Worm (Caenorhabditis elegans): Measurements from ENCODE around the gene glc-4.

The glc-4 gene

DNA sequence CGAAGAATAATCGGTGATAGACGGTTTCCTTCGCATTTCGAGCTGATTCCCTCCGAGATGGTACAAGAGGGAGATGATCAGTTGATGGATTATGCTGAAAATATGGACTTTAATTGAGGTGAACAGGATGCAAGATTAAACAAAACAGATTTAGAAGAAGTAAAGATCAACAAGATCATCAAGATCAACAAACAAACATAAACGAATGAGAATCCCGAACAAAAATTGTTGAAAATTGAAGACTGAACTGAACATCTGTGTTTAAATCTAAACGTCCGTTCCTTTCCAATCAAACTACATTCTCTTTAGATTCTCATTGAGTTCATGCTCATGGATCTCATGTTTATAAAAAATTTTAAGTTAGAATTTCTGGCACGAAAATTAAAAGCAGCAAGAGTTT, at the start of gene glc-4:
Gene glc-4, minus strand, starts transcription at position 101 of the 400 bp plus-strand sequence.
- TF ChIP-seq tbx-7 (tag; optimal IDR thresholded peaks at IDR 0.05): no peak
- no peak for TF ChIP-seq pha-4 (tag; optimal IDR thresholded peaks at IDR 0.05)
- TF ChIP-seq elt-4 (tag; optimal IDR thresholded peaks at IDR 0.05): no peak
- no peak for TF ChIP-seq fkh-10 (GFP tag; optimal IDR thresholded peaks at IDR 0.05)
- no peak for TF ChIP-seq zip-5 (tag; optimal IDR thresholded peaks at IDR 0.05)
- no peak for TF ChIP-seq gmeb-2 (tag; optimal IDR thresholded peaks at IDR 0.05)
- no peak for TF ChIP-seq che-1 (tag; optimal IDR thresholded peaks at IDR 0.05)
- no peak for TF ChIP-seq unc-86 (tag; optimal IDR thresholded peaks at IDR 0.05)
- TF ChIP-seq ref-2 (tag; optimal IDR thresholded peaks at IDR 0.05): no peak
- no peak for TF ChIP-seq nhr-11 (tag; optimal IDR thresholded peaks at IDR 0.05)
- no peak for TF ChIP-seq ceh-22 (tag; optimal IDR thresholded peaks at IDR 0.05)
- TF ChIP-seq sox-4 (tag; optimal IDR thresholded peaks at IDR 0.05): no peak
- no peak for TF ChIP-seq ceh-6 (GFP tag; optimal IDR thresholded peaks at IDR 0.05)
- TF ChIP-seq K02D7.2 (tag; optimal IDR thresholded peaks at IDR 0.05): no peak

DNA sequence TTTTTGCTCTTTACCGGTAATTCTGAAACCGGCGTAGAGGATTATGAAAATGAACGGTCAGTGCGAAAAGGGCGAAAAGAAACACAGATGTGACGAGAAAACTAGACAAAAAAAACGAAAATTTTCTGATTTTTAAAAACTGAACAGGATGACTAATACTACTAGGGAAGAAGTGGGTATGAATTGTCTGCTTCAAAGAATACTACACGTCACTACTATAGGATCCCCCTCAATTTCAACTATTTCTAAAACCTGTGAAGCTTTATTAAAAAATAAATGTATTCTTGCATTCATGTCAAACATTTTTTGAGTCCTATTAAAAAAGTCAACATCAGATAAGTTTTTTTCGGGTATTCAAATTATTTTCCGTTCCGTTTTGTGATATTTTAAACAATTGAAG, 49.3 kb upstream of the glc-4 start:
- no peak for TF ChIP-seq ets-4 (tag; optimal IDR thresholded peaks at IDR 0.05)
- no peak for TF ChIP-seq C08G9.2 (tag; optimal IDR thresholded peaks at IDR 0.05)
- no peak for TF ChIP-seq ceh-14 (tag; optimal IDR thresholded peaks at IDR 0.05)

DNA sequence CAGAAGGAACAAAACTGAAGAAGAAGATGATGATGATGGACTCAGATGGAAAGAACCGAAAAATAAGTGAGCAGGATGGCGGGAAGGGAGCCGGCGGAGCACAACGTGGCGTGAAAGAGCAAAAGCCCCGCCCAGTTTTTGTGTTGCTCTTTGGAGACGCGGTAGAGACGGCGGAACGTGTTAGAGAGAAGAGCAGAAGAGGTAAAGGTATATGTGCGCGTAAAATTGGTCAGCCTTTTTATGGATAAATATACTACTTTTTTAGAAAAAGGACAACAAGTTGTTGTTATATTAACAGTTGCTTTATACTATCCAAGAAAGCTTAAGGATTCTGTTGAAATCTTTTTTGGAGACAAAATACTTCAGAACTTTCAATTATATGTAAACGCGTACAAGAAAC, 42.3 kb upstream of the glc-4 start, which contains the start of gene E04F6.10:
Gene E04F6.10, minus strand, starts transcription at position 101 of the 400 bp plus-strand sequence.
- no peak for TF ChIP-seq rnt-1 (tag; optimal IDR thresholded peaks at IDR 0.05)
- no peak for TF ChIP-seq tbx-2 (tag; optimal IDR thresholded peaks at IDR 0.05)
- no peak for TF ChIP-seq nhr-232 (tag; optimal IDR thresholded peaks at IDR 0.05)
- no peak for TF ChIP-seq fkh-6 (tag; optimal IDR thresholded peaks at IDR 0.05)
- no peak for TF ChIP-seq ceh-30 (tag; optimal IDR thresholded peaks at IDR 0.05)
- TF ChIP-seq zip-5 (tag; optimal IDR thresholded peaks at IDR 0.05): no peak
- TF ChIP-seq Y22D7AL.16 (tag; optimal IDR thresholded peaks at IDR 0.05): no peak
- no peak for TF ChIP-seq ttx-3 (tag; optimal IDR thresholded peaks at IDR 0.05)
- TF ChIP-seq unc-86 (tag; optimal IDR thresholded peaks at IDR 0.05): no peak
- no peak for TF ChIP-seq npax-4 (tag; optimal IDR thresholded peaks at IDR 0.05)
- TF ChIP-seq che-1 (tag; optimal IDR thresholded peaks at IDR 0.05): no peak
- TF ChIP-seq hlh-6 (tag; optimal IDR thresholded peaks at IDR 0.05): no peak
- TF ChIP-seq hlh-13 (GFP tag; optimal IDR thresholded peaks at IDR 0.05): no peak
- TF ChIP-seq ama-1 (optimal IDR thresholded peaks at IDR 0.05): no peak
- TF ChIP-seq C08G9.2 (tag; optimal IDR thresholded peaks at IDR 0.05): no peak
- no peak for TF ChIP-seq eyg-1 (tag; optimal IDR thresholded peaks at IDR 0.05)
- no peak for TF ChIP-seq pag-3 (tag; optimal IDR thresholded peaks at IDR 0.05; ENCODE audit: borderline replicate concordance)
- TF ChIP-seq gmeb-2 (tag; optimal IDR thresholded peaks at IDR 0.05): no peak

DNA sequence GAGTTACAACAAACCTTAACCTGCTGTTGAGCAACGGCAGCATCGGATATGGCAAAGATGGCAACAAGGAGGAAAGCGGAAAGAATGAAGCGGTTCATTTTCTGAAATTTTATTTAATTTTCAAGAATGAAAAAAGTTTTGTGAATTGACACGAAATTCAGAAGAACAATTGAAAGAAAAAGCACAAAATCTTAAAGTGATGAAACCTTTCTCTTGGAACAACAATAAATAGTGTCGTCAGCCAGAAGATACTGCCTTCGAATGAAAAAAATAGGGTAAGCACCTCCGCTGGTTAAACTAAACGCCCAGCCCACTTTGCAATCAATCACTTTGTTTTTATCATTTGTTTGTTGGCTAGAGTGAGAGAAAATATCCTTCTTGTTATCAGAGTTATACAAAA, 37.3 kb upstream of the glc-4 start, which contains the start of gene E04F6.9:
Gene E04F6.9, minus strand, starts transcription at position 101 of the 400 bp plus-strand sequence.
- no peak for TF ChIP-seq unc-86 (tag; optimal IDR thresholded peaks at IDR 0.05)
- no peak for TF ChIP-seq pat-9 (tag; optimal IDR thresholded peaks at IDR 0.05)
- TF ChIP-seq tbx-2 (tag; optimal IDR thresholded peaks at IDR 0.05): no peak
- no peak for TF ChIP-seq C08G9.2 (tag; optimal IDR thresholded peaks at IDR 0.05)
- no peak for TF ChIP-seq Y22D7AL.16 (tag; optimal IDR thresholded peaks at IDR 0.05)
- no peak for TF ChIP-seq sox-4 (tag; optimal IDR thresholded peaks at IDR 0.05)
- no peak for TF ChIP-seq pag-3 (tag; optimal IDR thresholded peaks at IDR 0.05; ENCODE audit: borderline replicate concordance)
- no peak for TF ChIP-seq elt-4 (tag; optimal IDR thresholded peaks at IDR 0.05)
- no peak for TF ChIP-seq hlh-8 (tag; optimal IDR thresholded peaks at IDR 0.05)
- TF ChIP-seq tbx-7 (tag; optimal IDR thresholded peaks at IDR 0.05): no peak
- TF ChIP-seq nhr-232 (tag; optimal IDR thresholded peaks at IDR 0.05): no peak
- TF ChIP-seq ceh-14 (tag; optimal IDR thresholded peaks at IDR 0.05): no peak
- TF ChIP-seq pha-2 (tag; optimal IDR thresholded peaks at IDR 0.05): no peak
- TF ChIP-seq ztf-16 (tag; optimal IDR thresholded peaks at IDR 0.05): no peak
- no peak for TF ChIP-seq eyg-1 (tag; optimal IDR thresholded peaks at IDR 0.05)
- TF ChIP-seq npax-4 (tag; optimal IDR thresholded peaks at IDR 0.05): no peak

DNA sequence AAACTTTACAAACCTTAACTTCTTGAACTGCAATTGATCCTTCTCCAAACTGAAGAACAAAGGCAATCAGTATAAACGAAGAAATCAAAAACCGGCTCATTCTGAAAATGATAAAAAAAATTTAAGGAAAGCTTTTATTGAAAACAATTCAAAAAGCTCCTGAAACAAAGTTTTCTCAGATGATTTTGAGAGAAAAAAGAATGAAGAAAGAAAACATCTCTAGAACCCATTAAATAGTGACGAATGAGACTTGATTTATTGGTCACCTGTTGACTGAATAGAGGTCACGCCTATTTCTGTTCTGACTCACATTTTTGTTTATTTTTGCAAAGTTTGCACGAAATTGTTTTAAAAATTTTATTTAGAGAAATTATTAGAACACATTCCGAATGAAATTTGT, 36.5 kb upstream of the glc-4 start, which contains the start of gene E04F6.8:
Gene E04F6.8, minus strand, starts transcription at position 101 of the 400 bp plus-strand sequence.
- no peak for TF ChIP-seq mec-3 (tag; optimal IDR thresholded peaks at IDR 0.05; ENCODE audit: borderline replicate concordance)
- TF ChIP-seq ceh-18 (tag; optimal IDR thresholded peaks at IDR 0.05): no peak
- TF ChIP-seq madf-2 (tag; optimal IDR thresholded peaks at IDR 0.05): no peak
- no peak for TF ChIP-seq gmeb-2 (tag; optimal IDR thresholded peaks at IDR 0.05)
- TF ChIP-seq unc-3 (GFP tag; conservative IDR thresholded peaks at IDR 0.05): no peak
- TF ChIP-seq unc-3 (tag; optimal IDR thresholded peaks at IDR 0.05): no peak
- no peak for TF ChIP-seq zip-5 (tag; optimal IDR thresholded peaks at IDR 0.05)
- TF ChIP-seq sox-4 (tag; optimal IDR thresholded peaks at IDR 0.05): no peak
- no peak for TF ChIP-seq odd-2 (tag; optimal IDR thresholded peaks at IDR 0.05)
